Worm (Caenorhabditis elegans): Measurements from ENCODE around the gene F37C4.6.

ce11 chrIV:3857999-3858552 is 20.1 kb downstream of the F37C4.6 start:
- TF ChIP-seq unc-55 (GFP tag; optimal IDR thresholded peaks at IDR 0.05) (no peak), skn-1 (tag; optimal IDR thresholded peaks at IDR 0.05) (no peak)

Data from whole organism, L2 larva.